Worm (Caenorhabditis elegans): Measurements from ENCODE around the gene pnc-2.

- TF ChIP-seq ztf-29 (GFP tag; IDR thresholded peaks at IDR 0.05) (no peak), klf-2 (GFP tag; conservative IDR thresholded peaks at IDR 0.05) (no peak), cog-1 (tag; optimal IDR thresholded peaks at IDR 0.05) (no peak), flt-1 (GFP tag; IDR thresholded peaks at IDR 0.05) (no peak), tab-1 (GFP tag; IDR thresholded peaks at IDR 0.05) (no peak), T22C8.4 (GFP tag; IDR thresholded peaks at IDR 0.05) (no peak), ref-1 (GFP tag; conservative IDR thresholded peaks at IDR 0.05) (no peak), med-1 (GFP tag; optimal IDR thresholded peaks at IDR 0.05; ENCODE audit: insufficient read depth) (no peak)
These were observed 23.2 kb upstream of the pnc-2 start, which contains the start of gene Y57G11C.1131 for ce11 chrIV:14932640-14933039.

Data from whole organism, midembryonic.